Worm (Caenorhabditis elegans): ENCODE data around the gene C49C8.3.

- TF ChIP-seq nhr-12 (tag; optimal IDR thresholded peaks at IDR 0.05), result no peak
- TF ChIP-seq nfya-1 (tag; optimal IDR thresholded peaks at IDR 0.05; ENCODE audit: insufficient read depth), result no peak
- no peak for TF ChIP-seq eor-1 (tag; optimal IDR thresholded peaks at IDR 0.05)
- TF ChIP-seq nhr-25 (tag; optimal IDR thresholded peaks at IDR 0.05), result no peak
- no peak for TF ChIP-seq ztf-11 (tag; optimal IDR thresholded peaks at IDR 0.05)
- no peak for TF ChIP-seq ceh-9 (tag; optimal IDR thresholded peaks at IDR 0.05)
- no peak for TF ChIP-seq ama-1 (optimal IDR thresholded peaks at IDR 0.05)
- TF ChIP-seq fkh-10 (GFP tag; optimal IDR thresholded peaks at IDR 0.05), result no peak
Observed at ce11 chrIV:8638761-8639160, 5.8 kb upstream of the C49C8.3 start, which contains the start of gene F42A9.9.
